Fruit fly (Drosophila melanogaster): ENCODE measurements around the gene spartin.

Gene spartin

DNA sequence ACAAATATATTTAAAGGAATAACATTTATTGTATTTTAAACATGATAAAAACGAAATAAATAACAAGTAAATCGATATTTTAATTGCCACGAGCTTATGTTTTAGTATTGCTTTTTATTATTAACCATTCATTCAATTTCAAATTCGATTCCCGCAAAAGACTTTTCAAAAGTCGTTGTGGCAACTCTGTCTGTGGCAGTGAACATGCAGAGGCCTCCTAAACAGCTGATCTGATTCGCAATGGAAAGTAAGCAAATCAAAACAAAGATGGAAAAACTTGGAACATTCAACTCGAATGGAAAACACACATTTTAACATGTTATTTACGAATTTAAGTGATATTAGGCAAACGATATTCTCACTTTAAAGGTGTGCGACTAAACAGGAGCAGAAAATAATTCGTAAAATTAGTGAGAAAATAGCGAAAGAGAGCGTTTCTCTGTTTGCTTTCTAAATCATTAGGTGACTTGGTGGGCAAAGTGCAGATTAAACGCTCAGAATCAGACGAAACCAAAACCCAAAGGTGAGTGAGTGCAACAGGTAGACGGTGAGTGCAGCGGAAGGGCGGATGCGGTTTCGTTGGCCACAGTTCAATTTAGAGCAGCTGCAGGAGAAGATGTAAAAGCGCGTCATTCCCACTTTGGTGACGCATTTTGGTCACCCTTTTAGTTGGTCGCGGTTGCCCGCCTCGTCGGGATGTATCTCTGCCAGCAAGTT lies at the start of gene spartin (continued):
- peak in 1 of 2 experiments; percentile 16 for TF ChIP-seq chif (GFP tag; optimal IDR thresholded peaks at IDR 0.05)
- no peak for TF ChIP-seq vnd (GFP tag; IDR thresholded peaks at IDR 0.05; ENCODE audit: partially characterized antibody)
- TF ChIP-seq CG31224 (GFP tag; IDR thresholded peaks at IDR 0.05) = no peak
- TF ChIP-seq gcm2 (GFP tag; optimal IDR thresholded peaks at IDR 0.05) = no peak
- TF ChIP-seq otp (GFP tag; IDR thresholded peaks at IDR 0.05) = no peak
- TF ChIP-seq Doc3 (GFP tag; IDR thresholded peaks at IDR 0.05; ENCODE audit: partially characterized antibody) = peak; percentile 39; the same call in 2 of the 3 replicates
- TF ChIP-seq aop (GFP tag; IDR thresholded peaks at IDR 0.05) = no peak
- TF ChIP-seq ro (GFP tag; IDR thresholded peaks at IDR 0.05) = no peak
- 0 out of 2 replicates have a peak, but pooled peaks have one; percentile 35 for TF ChIP-seq Atf6 (GFP tag; IDR thresholded peaks at IDR 0.05)
- TF ChIP-seq CG3995 (GFP tag; optimal IDR thresholded peaks at IDR 0.05) = no peak
- TF ChIP-seq CG1832 (GFP tag; optimal IDR thresholded peaks at IDR 0.05) = no peak
- TF ChIP-seq btn (GFP tag; optimal IDR thresholded peaks at IDR 0.05) = no peak
- peak; percentile 14 for TF ChIP-seq PHDP (tag; optimal IDR thresholded peaks at IDR 0.05)
- TF ChIP-seq CG9727 (GFP tag; optimal IDR thresholded peaks at IDR 0.05) = no peak
- TF ChIP-seq kni (GFP tag; optimal IDR thresholded peaks at IDR 0.05) = no peak
- TF ChIP-seq cg (GFP tag; optimal IDR thresholded peaks at IDR 0.05) = no peak
- 0 out of 2 replicates have a peak, but pooled peaks have one; percentile 4 for TF ChIP-seq NFAT (GFP tag; IDR thresholded peaks at IDR 0.05)
- TF ChIP-seq CG31441 (GFP tag; IDR thresholded peaks at IDR 0.05) = no peak
- TF ChIP-seq CG2202 (tag; optimal IDR thresholded peaks at IDR 0.05) = no peak
- peak in 1 of 2 experiments; percentile 19 for TF ChIP-seq dpn (GFP tag; optimal IDR thresholded peaks at IDR 0.05)
- TF ChIP-seq CG15696 (tag; optimal IDR thresholded peaks at IDR 0.05) = no peak
- no peak for TF ChIP-seq fu2 (GFP tag; optimal IDR thresholded peaks at IDR 0.05)
- no peak for TF ChIP-seq Rx (GFP tag; IDR thresholded peaks at IDR 0.05)
- TF ChIP-seq CG1529 (GFP tag; optimal IDR thresholded peaks at IDR 0.05) = no peak
- TF ChIP-seq CG15479 (GFP tag; optimal IDR thresholded peaks at IDR 0.05) = no peak
- no peak for TF ChIP-seq hkb (optimal IDR thresholded peaks at IDR 0.05)
- TF ChIP-seq hkb (GFP tag; IDR thresholded peaks at IDR 0.05) = peak; percentile 30; the same call in 1 of the 2 replicates
- TF ChIP-seq dimm (GFP tag; IDR thresholded peaks at IDR 0.05) = no peak
- no peak for TF ChIP-seq Eip74EF (GFP tag; optimal IDR thresholded peaks at IDR 0.05)
- no peak for TF ChIP-seq dmrt11E (tag; optimal IDR thresholded peaks at IDR 0.05)
- TF ChIP-seq D19B (GFP tag; optimal IDR thresholded peaks at IDR 0.05) = no peak
- no peak for TF ChIP-seq CG16779 (GFP tag; IDR thresholded peaks at IDR 0.05)
- no peak for TF ChIP-seq jigr1 (GFP tag; IDR thresholded peaks at IDR 0.05)
- no peak for TF ChIP-seq B-H2 (GFP tag; optimal IDR thresholded peaks at IDR 0.05)
- no peak for TF ChIP-seq luna (GFP tag; optimal IDR thresholded peaks at IDR 0.05)
- no peak for TF ChIP-seq CG31365 (tag; optimal IDR thresholded peaks at IDR 0.05)
- peak; percentile 44; the same call in 1 of the 2 replicates for TF ChIP-seq MBD-R2 (GFP tag; IDR thresholded peaks at IDR 0.05)
- no peak for TF ChIP-seq CG3838 (GFP tag; optimal IDR thresholded peaks at IDR 0.05)
- TF ChIP-seq onecut (GFP tag; IDR thresholded peaks at IDR 0.05) = no peak
- TF ChIP-seq CG8281 (tag; optimal IDR thresholded peaks at IDR 0.05) = no peak
- TF ChIP-seq Max (GFP tag; optimal IDR thresholded peaks at IDR 0.05) = no peak
- TF ChIP-seq Elba2 (GFP tag; optimal IDR thresholded peaks at IDR 0.05) = no peak
- TF ChIP-seq CG12942 (GFP tag; optimal IDR thresholded peaks at IDR 0.05) = no peak
- no peak for TF ChIP-seq CG17186 (GFP tag; optimal IDR thresholded peaks at IDR 0.05)
- peak; percentile 13 for TF ChIP-seq CG18262 (tag; optimal IDR thresholded peaks at IDR 0.05)
- TF ChIP-seq CG4360 (GFP tag; IDR thresholded peaks at IDR 0.05) = no peak
- no peak for TF ChIP-seq CG16863 (GFP tag; optimal IDR thresholded peaks at IDR 0.05)
- TF ChIP-seq fd102C (GFP tag; optimal IDR thresholded peaks at IDR 0.05) = no peak
- no peak for TF ChIP-seq Hr78 (GFP tag; optimal IDR thresholded peaks at IDR 0.05)
- no peak for TF ChIP-seq Tbp (GFP tag; optimal IDR thresholded peaks at IDR 0.05)

All from whole organism, embryonic.